Fruit fly (Drosophila melanogaster): Measurements from ENCODE around the gene PolI.

dm6 chr3R:8243720-8244119 lies 10.4 kb downstream of the PolI start, which contains the start of the genes CG9636, CG18749 and CG33722:
- TF ChIP-seq h (optimal IDR thresholded peaks at IDR 0.05) (no peak), Myc (optimal IDR thresholded peaks at IDR 0.05) (no peak)

Data from Kc167 (cell line).